Worm (Caenorhabditis elegans) whole organism, L1 larva: ENCODE measurements around the gene Y75B8A.6.

Source experiments
- C04F5.9 ChIP-seq: sonication (generic microtip); optimal IDR thresholded peaks from 2 replicates; lab custom pipeline; 2016; ENCODE audit warnings: missing genetic modification characterization, missing compliant biosample characterization
- C16A3.4 ChIP-seq: fragments of 150-350 bp; optimal IDR thresholded peaks from 2 replicates; lab custom pipeline; 2014; ENCODE audit warnings: missing biosample characterization, missing genetic modification characterization
- C34B4.2 ChIP-seq: sonication (generic microtip); optimal IDR thresholded peaks from 2 replicates; lab custom pipeline; 2017; ENCODE audit warnings: mild to moderate bottlenecking, missing genetic modification characterization, missing compliant biosample characterization
- F16B12.6 ChIP-seq: fragments of 150-350 bp; optimal IDR thresholded peaks from 2 replicates; lab custom pipeline; 2014; ENCODE audit warnings: missing biosample characterization, missing genetic modification characterization
- Y116A8C.19 ChIP-seq: sonication (generic microtip); optimal IDR thresholded peaks from 2 replicates; lab custom pipeline; 2016; ENCODE audit warnings: missing compliant biosample characterization, missing genetic modification characterization, borderline replicate concordance
- aha-1 ChIP-seq: fragments of 150-350 bp; optimal IDR thresholded peaks from 2 replicates; lab custom pipeline; 2014; ENCODE audit warnings: missing biosample characterization, missing genetic modification characterization
- alr-1 ChIP-seq: fragments of 200-800 bp; sonication (Bioruptor generic); optimal IDR thresholded peaks from 2 replicates; lab custom pipeline; 2018; ENCODE audit warnings: borderline replicate concordance, mild to moderate bottlenecking, missing genetic modification characterization, missing compliant biosample characterization
- aly-2 ChIP-seq: fragments of 150-350 bp; optimal IDR thresholded peaks from 2 replicates; lab custom pipeline; 2014; ENCODE audit warnings: missing biosample characterization, missing genetic modification characterization
- ceh-82 ChIP-seq, 3 experiments: fragments of 150-350 bp in 1 of 3; sonication (generic microtip) in 2 of 3; optimal IDR thresholded peaks; 2 replicates each; lab custom pipeline; 2014 to 2017; ENCODE audit warnings: missing biosample characterization in 3 of 3, missing genetic modification characterization in 3 of 3
- efl-1 ChIP-seq, 4 experiments: fragments of 150-350 bp; optimal IDR thresholded peaks in 3 of 4; peaks in 1 of 4; 1 replicate in 1 of 4; 2 replicates in 3 of 4; lab custom pipeline; 2014; ENCODE audit warnings: missing biosample characterization in 2 of 4, missing genetic modification characterization in 2 of 4, missing genetic modification reagents in 2 of 4
- egl-13 ChIP-seq: sonication (generic microtip); optimal IDR thresholded peaks from 2 replicates; lab custom pipeline; 2016; ENCODE audit warnings: missing genotype, missing genetic modification reagents, missing genetic modification characterization, missing compliant biosample characterization
- egl-27 ChIP-seq, 2 experiments: fragments of 150-350 bp in 1 of 2; sonication (generic microtip); optimal IDR thresholded peaks; 3 replicates each; lab custom pipeline; 2017 to 2018; ENCODE audit warnings: missing biosample characterization in 2 of 2, missing genetic modification characterization in 2 of 2, missing genetic modification reagents in 2 of 2
- ets-5 ChIP-seq: fragments of 200-800 bp; sonication (Bioruptor generic); IDR thresholded peaks from 2 replicates; pipeline ENCODE4 v1.3.6; 2022; ENCODE audit warnings: missing genetic modification characterization, missing compliant biosample characterization
- fkh-10 ChIP-seq: sonication (generic microtip); optimal IDR thresholded peaks from 2 replicates; lab custom pipeline; 2017; ENCODE audit warnings: missing biosample characterization, missing genetic modification reagents, missing genetic modification characterization
- fkh-4 ChIP-seq: sonication (generic microtip); optimal IDR thresholded peaks from 2 replicates; lab custom pipeline; 2016; ENCODE audit warnings: missing compliant biosample characterization, missing genetic modification characterization, borderline replicate concordance
- fos-1 ChIP-seq: fragments of 150-350 bp; optimal IDR thresholded peaks from 2 replicates; lab custom pipeline; 2014; ENCODE audit warnings: missing biosample characterization, missing genetic modification characterization
- grh-1 ChIP-seq: fragments of 200-800 bp; sonication (Bioruptor generic); IDR thresholded peaks from 2 replicates; pipeline ENCODE4 v1.3.6; 2022; ENCODE audit warnings: missing genetic modification reagents, missing genetic modification characterization, missing compliant biosample characterization
- hlh-4 ChIP-seq: sonication (generic microtip); optimal IDR thresholded peaks from 2 replicates; lab custom pipeline; 2016; ENCODE audit warnings: mild to moderate bottlenecking, missing genetic modification characterization, missing compliant biosample characterization
- hpl-2 ChIP-seq: fragments of 150-350 bp; optimal IDR thresholded peaks from 2 replicates; lab custom pipeline; 2014; ENCODE audit warnings: missing biosample characterization, missing genetic modification reagents, missing genetic modification characterization
- irx-1 ChIP-seq: sonication (generic microtip); optimal IDR thresholded peaks from 2 replicates; lab custom pipeline; 2016; ENCODE audit warnings: missing genetic modification characterization, missing compliant biosample characterization
- jun-1 ChIP-seq: fragments of 150-350 bp; optimal IDR thresholded peaks from 2 replicates; lab custom pipeline; 2014; ENCODE audit warnings: missing biosample characterization, missing genetic modification reagents, missing genetic modification characterization
- lin-35 ChIP-seq, 2 experiments: fragments of 150-350 bp; optimal IDR thresholded peaks; 2 replicates each; lab custom pipeline; 2014; ENCODE audit warnings: missing biosample characterization in 2 of 2, missing genetic modification characterization in 2 of 2, missing genetic modification reagents in 2 of 2
- lin-39 ChIP-seq: fragments of 150-350 bp; optimal IDR thresholded peaks from 2 replicates; lab custom pipeline; 2014; ENCODE audit warnings: missing biosample characterization, missing genetic modification reagents, missing genetic modification characterization
- mab-9 ChIP-seq: fragments of 200-800 bp; sonication (Bioruptor generic); IDR thresholded peaks from 2 replicates; pipeline ENCODE4 v1.3.6; 2022; ENCODE audit warnings: missing genetic modification reagents, missing genetic modification characterization, missing compliant biosample characterization
- mef-2 ChIP-seq: fragments of 150-350 bp; optimal IDR thresholded peaks from 2 replicates; lab custom pipeline; 2014; ENCODE audit warnings: missing biosample characterization, missing genetic modification characterization
- mep-1 ChIP-seq: fragments of 150-350 bp; optimal IDR thresholded peaks from 2 replicates; lab custom pipeline; 2014; ENCODE audit warnings: missing biosample characterization, missing genetic modification characterization
- nhr-11 ChIP-seq: fragments of 150-350 bp; optimal IDR thresholded peaks from 2 replicates; lab custom pipeline; 2014; ENCODE audit warnings: missing biosample characterization, missing genetic modification characterization
- nhr-19 ChIP-seq: fragments of 200-800 bp; sonication (Bioruptor generic); conservative IDR thresholded peaks from 2 replicates; pipeline ENCODE4 v1.3.6; 2022; ENCODE audit warnings: missing genetic modification characterization, missing compliant biosample characterization
- nhr-20 ChIP-seq: sonication (generic microtip); optimal IDR thresholded peaks from 2 replicates; lab custom pipeline; 2016; ENCODE audit warnings: mild to moderate bottlenecking, missing genetic modification characterization, missing compliant biosample characterization
- nhr-237 ChIP-seq: fragments of 150-350 bp; optimal IDR thresholded peaks from 2 replicates; lab custom pipeline; 2014; ENCODE audit warnings: missing biosample characterization, missing genetic modification characterization
- nhr-76 ChIP-seq: sonication (generic microtip); optimal IDR thresholded peaks from 2 replicates; lab custom pipeline; 2017; ENCODE audit warnings: missing biosample characterization, missing genetic modification characterization
- nhr-77 ChIP-seq: fragments of 150-350 bp; optimal IDR thresholded peaks from 2 replicates; lab custom pipeline; 2014; ENCODE audit warnings: missing biosample characterization, missing genetic modification characterization
- nhr-84 ChIP-seq: sonication (generic microtip); optimal IDR thresholded peaks from 2 replicates; lab custom pipeline; 2017; ENCODE audit warnings: missing biosample characterization, missing genetic modification characterization
- nhr-85 ChIP-seq: sonication (generic microtip); peaks from one replicate; lab custom pipeline; 2016; ENCODE audit warnings: missing genetic modification characterization, inconsistent platforms, missing compliant biosample characterization
- pax-3 ChIP-seq: fragments of 200-800 bp; sonication (Bioruptor generic); optimal IDR thresholded peaks from 2 replicates; lab custom pipeline; 2018; ENCODE audit warnings: mild to moderate bottlenecking, missing genetic modification characterization, moderate library complexity, missing compliant biosample characterization
- pqm-1 ChIP-seq: sonication (generic microtip); optimal IDR thresholded peaks from 3 replicates; lab custom pipeline; 2017; ENCODE audit warnings: missing biosample characterization, missing genetic modification characterization
- snu-23 ChIP-seq: sonication (generic microtip); optimal IDR thresholded peaks from 2 replicates; lab custom pipeline; 2016; ENCODE audit warnings: missing genetic modification characterization, missing compliant biosample characterization
- sox-4 ChIP-seq: sonication (generic microtip); optimal IDR thresholded peaks from 2 replicates; lab custom pipeline; 2016; ENCODE audit warnings: missing genetic modification characterization, missing compliant biosample characterization
- sptf-1 ChIP-seq: fragments of 150-350 bp; optimal IDR thresholded peaks from 2 replicates; lab custom pipeline; 2014; ENCODE audit warnings: missing biosample characterization, missing genetic modification characterization
- swsn-7 ChIP-seq: sonication (generic microtip); optimal IDR thresholded peaks from 2 replicates; lab custom pipeline; 2016; ENCODE audit warnings: missing genetic modification characterization, missing compliant biosample characterization
- tbx-2 ChIP-seq: sonication (generic microtip); optimal IDR thresholded peaks from 2 replicates; lab custom pipeline; 2016; ENCODE audit warnings: missing genetic modification characterization, missing compliant biosample characterization
- unc-130 ChIP-seq: fragments of 150-350 bp; optimal IDR thresholded peaks from 2 replicates; lab custom pipeline; 2017; ENCODE audit warnings: missing biosample characterization, missing genetic modification characterization, inconsistent platforms
- unc-86 ChIP-seq: sonication (generic microtip); optimal IDR thresholded peaks from 2 replicates; lab custom pipeline; 2016; ENCODE audit warnings: missing genetic modification characterization, missing compliant biosample characterization
- unc-98 ChIP-seq: fragments of 200-800 bp; sonication (Bioruptor generic); IDR thresholded peaks from 2 replicates; pipeline ENCODE4 v1.3.6; 2022; ENCODE audit warnings: missing genetic modification characterization, missing compliant biosample characterization
- vab-15 ChIP-seq: sonication (generic microtip); optimal IDR thresholded peaks from 2 replicates; lab custom pipeline; 2017; ENCODE audit warnings: missing genotype, mild to moderate bottlenecking, missing genetic modification characterization, missing compliant biosample characterization
- xbp-1 ChIP-seq: sonication (generic microtip); optimal IDR thresholded peaks from 2 replicates; lab custom pipeline; 2016; ENCODE audit warnings: missing genetic modification characterization, missing compliant biosample characterization
- ztf-4 ChIP-seq: fragments of 150-350 bp; optimal IDR thresholded peaks from 2 replicates; lab custom pipeline; 2014; ENCODE audit warnings: missing biosample characterization, missing genetic modification characterization

Y75B8A.6 gene

ce11 chrIII:12156582-12156981, 26.4 kb upstream of the Y75B8A.6 start:
- TF ChIP-seq nhr-85 (tag; lab: Kevin White, UChicago), result no peak
- TF ChIP-seq efl-1 (optimal IDR thresholded peaks at IDR 0.05; lab: Kevin White, UChicago), result no peak
- TF ChIP-seq efl-1 (GFP tag; optimal IDR thresholded peaks at IDR 0.05 in 1 of 2; lab: Kevin White, UChicago), result peak in 1 of 2 experiments; percentile 6

DNA sequence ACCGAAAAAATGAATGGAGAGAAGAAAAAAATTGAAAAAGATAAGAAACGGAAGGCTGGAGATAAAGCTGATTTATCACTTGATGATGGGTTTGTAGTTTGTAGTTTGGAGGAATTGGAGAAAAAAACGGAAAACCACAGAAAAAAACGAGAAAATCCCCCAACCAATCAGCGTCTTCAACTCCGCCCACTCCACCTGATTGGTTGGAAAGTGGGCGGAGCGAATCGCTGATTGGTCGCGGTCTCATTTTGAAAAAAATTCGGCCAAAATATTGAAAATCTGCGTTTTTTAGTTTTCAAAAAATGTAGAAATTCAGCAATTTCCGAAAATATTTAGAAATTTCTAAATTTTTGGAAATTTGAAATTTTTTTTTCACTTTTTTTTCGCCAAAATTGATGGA, 25.6 kb upstream of the Y75B8A.6 start:
- TF ChIP-seq vab-15 (tag; lab: Kevin White, UChicago) (no peak), ets-5 (no peak), snu-23 (GFP tag; lab: Kevin White, UChicago) (no peak)

- TF ChIP-seq ets-5, result no peak
- TF ChIP-seq xbp-1 (tag; lab: Kevin White, UChicago), result no peak
- no peak for TF ChIP-seq nhr-20 (tag; lab: Kevin White, UChicago)
- TF ChIP-seq mef-2 (tag; lab: Kevin White, UChicago), result no peak
- TF ChIP-seq lin-39 (tag; lab: Kevin White, UChicago), result no peak
- TF ChIP-seq C04F5.9, result no peak
- no peak for TF ChIP-seq Y116A8C.19
- no peak for TF ChIP-seq F16B12.6 (tag; lab: Kevin White, UChicago)
- TF ChIP-seq ceh-82 (tag; optimal IDR thresholded peaks at IDR 0.05; lab: Kevin White, UChicago), result no peak
- TF ChIP-seq sox-4 (tag; lab: Kevin White, UChicago), result no peak
- TF ChIP-seq nhr-84 (tag; lab: Kevin White, UChicago), result no peak
- TF ChIP-seq efl-1 (optimal IDR thresholded peaks at IDR 0.05; lab: Kevin White, UChicago), result no peak
- TF ChIP-seq efl-1 (GFP tag; optimal IDR thresholded peaks at IDR 0.05 in 1 of 2; lab: Kevin White, UChicago), result no peak
- TF ChIP-seq unc-130, result no peak
- no peak for TF ChIP-seq C34B4.2 (tag; lab: Kevin White, UChicago)
Observed at ce11 chrIII:12153514-12153913, 23.4 kb upstream of the Y75B8A.6 start.

ce11 chrIII:12152599-12152998, 22.5 kb upstream of the Y75B8A.6 start, which contains the start of gene Y75B8A.7:
Y75B8A.7 (plus strand) TSS chrIII:12152899.
- TF ChIP-seq pqm-1 (no peak), nhr-85 (tag; lab: Kevin White, UChicago) (peak; percentile 25), lin-35 (GFP tag; optimal IDR thresholded peaks at IDR 0.05; lab: Kevin White, UChicago) (no peak)

DNA sequence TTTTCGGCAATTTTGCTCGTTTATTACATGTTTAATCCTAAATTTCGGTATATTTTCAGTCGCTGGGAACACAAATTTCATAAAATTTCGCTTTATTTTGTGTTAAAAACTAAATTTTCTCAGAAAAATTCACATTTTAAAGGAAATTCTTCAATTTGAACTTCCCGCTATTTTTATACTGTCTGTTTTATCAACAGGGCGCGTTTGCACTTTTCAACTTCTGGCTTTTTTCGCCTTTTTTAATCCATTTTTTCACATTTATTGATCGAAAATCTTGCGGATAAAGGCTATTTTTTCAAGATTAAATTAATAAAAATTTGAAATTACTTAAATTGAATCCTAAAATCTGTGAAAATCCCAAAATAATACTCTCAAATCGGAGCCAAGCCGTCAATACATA, 22.0 kb upstream of the Y75B8A.6 start:
- TF ChIP-seq mab-9 (no peak), nhr-11 (no peak), unc-98 (GFP tag; lab: Robert Waterston, UW) (no peak), nhr-76 (tag; lab: Kevin White, UChicago) (no peak), mep-1 (tag; lab: Kevin White, UChicago) (peak; percentile 41), nhr-237 (tag; lab: Kevin White, UChicago) (no peak), egl-13 (tag; lab: Kevin White, UChicago) (no peak), jun-1 (tag; lab: Kevin White, UChicago) (no peak), C16A3.4 (tag; lab: Kevin White, UChicago) (peak; percentile 44), aly-2 (tag; lab: Kevin White, UChicago) (peak; percentile 55), sox-4 (tag; lab: Kevin White, UChicago) (no peak), fkh-10 (GFP tag; lab: Kevin White, UChicago) (no peak), swsn-7 (tag; lab: Kevin White, UChicago) (peak; percentile 37), nhr-19 (peak; percentile 35; the same call in 1 of the 2 replicates), grh-1 (no peak), ztf-4 (tag; lab: Kevin White, UChicago) (no peak), ceh-82 (tag; optimal IDR thresholded peaks at IDR 0.05; lab: Kevin White, UChicago) (peak; percentile 0 to 63 (median 22)), hlh-4 (no peak), pax-3 (tag; lab: Kevin White, UChicago) (no peak), irx-1 (tag; lab: Kevin White, UChicago) (peak; percentile 10), pqm-1 (no peak), alr-1 (tag; lab: Kevin White, UChicago) (no peak), aha-1 (tag; lab: Kevin White, UChicago) (no peak), nhr-77 (tag; lab: Kevin White, UChicago) (no peak), tbx-2 (tag; lab: Kevin White, UChicago) (peak; percentile 51), fkh-4 (tag; lab: Kevin White, UChicago) (no peak), hpl-2 (no peak), unc-86 (peak; percentile 27), sptf-1 (tag; lab: Kevin White, UChicago) (no peak), fos-1 (tag; lab: Kevin White, UChicago) (peak; percentile 32), egl-27 (tag; optimal IDR thresholded peaks at IDR 0.05; lab: Kevin White, UChicago) (no peak)
